Worm (Caenorhabditis elegans): Measurements from ENCODE around the gene dod-24.

The dod-24 gene

ce11 chrIV:12948470-12948869 lies 7.3 kb upstream of the dod-24 start, which contains the start of gene F55G11.10:
Gene F55G11.10, plus strand, starts transcription at chrIV:12948770.
- TF ChIP-seq unc-62 (GFP tag; optimal IDR thresholded peaks at IDR 0.05) = no peak

- no peak for TF ChIP-seq unc-62 (GFP tag; optimal IDR thresholded peaks at IDR 0.05)
These were observed 5.3 kb upstream of the dod-24 start, which contains the start of gene F55G11.1 for ce11 chrIV:12946488-12946887. Gene F55G11.1, minus strand, starts transcription at chrIV:12946588.

ce11 chrIV:12942633-12943032 lies 1.5 kb upstream of the dod-24 start, which contains the start of gene dct-19:
Gene dct-19, plus strand, starts transcription at chrIV:12942933.
- no peak for TF ChIP-seq unc-62 (GFP tag; optimal IDR thresholded peaks at IDR 0.05)

ce11 chrIV:12936221-12936776 lies 4.9 kb downstream of the dod-24 start, which contains the start of the genes cld-1 and dod-21:
Gene cld-1, minus strand, starts transcription at chrIV:12936271.
Gene dod-21, plus strand, starts transcription at chrIV:12936738.
- no peak for TF ChIP-seq unc-62 (GFP tag; optimal IDR thresholded peaks at IDR 0.05)

ce11 chrIV:12926639-12927038 lies 14.5 kb downstream of the dod-24 start, which contains the start of gene srlf-5:
Gene srlf-5, minus strand, starts transcription at chrIV:12926739.
- TF ChIP-seq unc-62 (GFP tag; optimal IDR thresholded peaks at IDR 0.05) = no peak

ce11 chrIV:12924332-12924731 lies 16.8 kb downstream of the dod-24 start, which contains the start of gene srlf-4:
Gene srlf-4, minus strand, starts transcription at chrIV:12924432.
- no peak for TF ChIP-seq unc-62 (GFP tag; optimal IDR thresholded peaks at IDR 0.05)

- no peak for TF ChIP-seq unc-62 (GFP tag; optimal IDR thresholded peaks at IDR 0.05)
These were observed 20.1 kb downstream of the dod-24 start, which contains the start of gene C32H11.4 for ce11 chrIV:12921027-12921426. Gene C32H11.4, plus strand, starts transcription at chrIV:12921264.

- no peak for TF ChIP-seq unc-62 (GFP tag; optimal IDR thresholded peaks at IDR 0.05)
These were observed 20.6 kb downstream of the dod-24 start for ce11 chrIV:12920553-12920952.

ce11 chrIV:12918256-12918655 lies 22.9 kb downstream of the dod-24 start, which contains the start of gene C32H11.3:
Gene C32H11.3, plus strand, starts transcription at chrIV:12918556.
- TF ChIP-seq unc-62 (GFP tag; optimal IDR thresholded peaks at IDR 0.05) = no peak

ce11 chrIV:12915479-12915878 lies 25.7 kb downstream of the dod-24 start, which contains the start of gene srz-15:
Gene srz-15, plus strand, starts transcription at chrIV:12915779.
- no peak for TF ChIP-seq unc-62 (GFP tag; optimal IDR thresholded peaks at IDR 0.05)

- no peak for TF ChIP-seq unc-62 (GFP tag; optimal IDR thresholded peaks at IDR 0.05)
These were observed 26.6 kb downstream of the dod-24 start, which contains the start of gene irg-6 for ce11 chrIV:12914532-12915019. Gene irg-6, minus strand, starts transcription at chrIV:12914969.

ce11 chrIV:12911990-12912389 lies 29.2 kb downstream of the dod-24 start, which contains the start of gene K08D8.5:
Gene K08D8.5, minus strand, starts transcription at chrIV:12912129.
- TF ChIP-seq unc-62 (GFP tag; optimal IDR thresholded peaks at IDR 0.05) = no peak

- no peak for TF ChIP-seq unc-62 (GFP tag; optimal IDR thresholded peaks at IDR 0.05)
These were observed 31.3 kb downstream of the dod-24 start, which contains the start of gene K08D8.4 for ce11 chrIV:12909871-12910270. Gene K08D8.4, minus strand, starts transcription at chrIV:12909998.

- no peak for TF ChIP-seq unc-62 (GFP tag; optimal IDR thresholded peaks at IDR 0.05)
These were observed 34.6 kb downstream of the dod-24 start, which contains the start of gene K08D8.3 for ce11 chrIV:12906529-12906928. Gene K08D8.3, minus strand, starts transcription at chrIV:12906659.

ce11 chrIV:12903687-12904086 lies 37.5 kb downstream of the dod-24 start:
- no peak for TF ChIP-seq unc-62 (GFP tag; optimal IDR thresholded peaks at IDR 0.05)

ce11 chrIV:12902430-12903110 lies 38.6 kb downstream of the dod-24 start, which contains the start of gene K08D8.2:
Gene K08D8.2, plus strand, starts transcription at chrIV:12903060.
- no peak for TF ChIP-seq unc-62 (GFP tag; optimal IDR thresholded peaks at IDR 0.05)
